Worm (Caenorhabditis elegans): ENCODE results near the gene F18E3.13.

ce11 chrV:7424336-7424735 is 8.4 kb downstream of the F18E3.13 start, which contains the start of gene F18E3.10:
- TF ChIP-seq nhr-28 (tag; optimal IDR thresholded peaks at IDR 0.05) (no peak), pha-4 (tag; optimal IDR thresholded peaks at IDR 0.05) (no peak), tbx-2 (tag; optimal IDR thresholded peaks at IDR 0.05) (no peak), ama-1 (optimal IDR thresholded peaks at IDR 0.05) (no peak), snpc-4 (tag; optimal IDR thresholded peaks at IDR 0.05) (no peak), lin-15B (tag; optimal IDR thresholded peaks at IDR 0.05) (no peak), nhr-77 (tag; optimal IDR thresholded peaks at IDR 0.05) (no peak), ztf-4 (tag; optimal IDR thresholded peaks at IDR 0.05) (no peak), skn-1 (tag; optimal IDR thresholded peaks at IDR 0.05) (no peak), nfya-1 (tag; optimal IDR thresholded peaks at IDR 0.05; ENCODE audit: insufficient read depth) (no peak), fkh-10 (GFP tag; optimal IDR thresholded peaks at IDR 0.05) (no peak), aly-2 (tag; optimal IDR thresholded peaks at IDR 0.05) (no peak)

All from whole organism, L3 larva.